Worm (Caenorhabditis elegans) whole organism, L3 larva: ENCODE measurements around the gene trx-2.
A peak's percentile ranks its signal among the peaks of the same experiment; 100 is the strongest.

Experiments
- R02D3.7 ChIP-seq: fragments of 150-350 bp; optimal IDR thresholded peaks from 2 replicates; lab custom pipeline; 2014; ENCODE audit warnings: missing biosample characterization, missing genetic modification characterization
- ZK546.5 ChIP-seq: sonication (generic microtip); optimal IDR thresholded peaks from 2 replicates; lab custom pipeline; 2017; ENCODE audit warnings: missing biosample characterization, missing genetic modification characterization
- aly-2 ChIP-seq: fragments of 150-350 bp; optimal IDR thresholded peaks from 2 replicates; lab custom pipeline; 2014; ENCODE audit warnings: missing biosample characterization, missing genetic modification characterization
- ama-1 ChIP-seq: fragments of 150-350 bp; optimal IDR thresholded peaks from 2 replicates; lab custom pipeline; 2018
- ceh-16 ChIP-seq: sonication (generic microtip); optimal IDR thresholded peaks from 2 replicates; lab custom pipeline; 2017; ENCODE audit warnings: missing biosample characterization, missing genetic modification characterization
- ceh-28 ChIP-seq: fragments of 150-350 bp; optimal IDR thresholded peaks from 2 replicates; lab custom pipeline; 2014; ENCODE audit warnings: missing biosample characterization, missing genetic modification reagents, missing genetic modification characterization
- ceh-82 ChIP-seq: fragments of 150-350 bp; optimal IDR thresholded peaks from 2 replicates; lab custom pipeline; 2014; ENCODE audit warnings: missing biosample characterization, missing genetic modification characterization
- ceh-9 ChIP-seq: sonication (generic microtip); optimal IDR thresholded peaks from 2 replicates; lab custom pipeline; 2018; ENCODE audit warnings: missing biosample characterization, missing genetic modification characterization
- daf-12 ChIP-seq: fragments of 150-350 bp; optimal IDR thresholded peaks from 2 replicates; lab custom pipeline; 2014; ENCODE audit warnings: missing biosample characterization, missing genetic modification reagents, missing genetic modification characterization
- egl-27 ChIP-seq: sonication (generic microtip); optimal IDR thresholded peaks from 4 replicates; lab custom pipeline; 2017; ENCODE audit warnings: missing biosample characterization, missing genetic modification reagents, missing genetic modification characterization
- egl-5 ChIP-seq: fragments of 150-350 bp; optimal IDR thresholded peaks from 2 replicates; lab custom pipeline; 2017; ENCODE audit warnings: missing biosample characterization, missing genetic modification reagents, missing genetic modification characterization, inconsistent platforms
- elt-1 ChIP-seq: fragments of 150-350 bp; optimal IDR thresholded peaks from 2 replicates; lab custom pipeline; 2014; ENCODE audit warnings: missing biosample characterization, missing genetic modification characterization
- elt-3 ChIP-seq, 3 experiments: fragments of 150-350 bp in 1 of 3; sonication (generic microtip) in 2 of 3; optimal IDR thresholded peaks; 2 replicates in 2 of 3; 4 replicates in 1 of 3; lab custom pipeline; 2014 to 2017; ENCODE audit warnings: missing biosample characterization in 3 of 3, missing genetic modification characterization in 3 of 3
- eor-1 ChIP-seq, 2 experiments: fragments of 150-350 bp; optimal IDR thresholded peaks; 2 replicates each; lab custom pipeline; 2014 to 2018; ENCODE audit warnings: missing biosample characterization in 2 of 2, missing genetic modification characterization in 2 of 2
- fkh-10 ChIP-seq: sonication (generic microtip); optimal IDR thresholded peaks from 2 replicates; lab custom pipeline; 2017; ENCODE audit warnings: missing biosample characterization, missing genetic modification reagents, missing genetic modification characterization
- fkh-2 ChIP-seq: fragments of 150-350 bp; optimal IDR thresholded peaks from 2 replicates; lab custom pipeline; 2014; ENCODE audit warnings: missing biosample characterization, missing genetic modification reagents, missing genetic modification characterization
- fos-1 ChIP-seq: fragments of 150-350 bp; optimal IDR thresholded peaks from 2 replicates; lab custom pipeline; 2014; ENCODE audit warnings: missing biosample characterization, missing genetic modification characterization
- hmg-11 ChIP-seq: sonication (generic microtip); optimal IDR thresholded peaks from 2 replicates; lab custom pipeline; 2016; ENCODE audit warnings: missing genetic modification characterization, missing compliant biosample characterization
- jun-1 ChIP-seq: fragments of 150-350 bp; optimal IDR thresholded peaks from 2 replicates; lab custom pipeline; 2014; ENCODE audit warnings: missing biosample characterization, missing genetic modification reagents, missing genetic modification characterization
- lin-15B ChIP-seq: fragments of 150-350 bp; optimal IDR thresholded peaks from 2 replicates; lab custom pipeline; 2014; ENCODE audit warnings: missing biosample characterization, missing genetic modification characterization
- lin-39 ChIP-seq: fragments of 150-350 bp; optimal IDR thresholded peaks from 2 replicates; lab custom pipeline; 2018; ENCODE audit warnings: missing biosample characterization, missing genetic modification reagents, missing genetic modification characterization
- lsy-12 ChIP-seq: sonication (generic microtip); optimal IDR thresholded peaks from 2 replicates; lab custom pipeline; 2016; ENCODE audit warnings: mild to moderate bottlenecking, missing genetic modification characterization, missing compliant biosample characterization
- mdl-1 ChIP-seq: fragments of 150-350 bp; optimal IDR thresholded peaks from 2 replicates; lab custom pipeline; 2014; ENCODE audit warnings: missing biosample characterization, missing genetic modification characterization
- mml-1 ChIP-seq: fragments of 150-350 bp; sonication (generic microtip); optimal IDR thresholded peaks from 3 replicates; lab custom pipeline; 2014; ENCODE audit warnings: missing biosample characterization, missing genetic modification characterization
- nfya-1 ChIP-seq: sonication (generic microtip); optimal IDR thresholded peaks from 2 replicates; lab custom pipeline; 2017; ENCODE audit warnings: missing genetic modification characterization, mild to moderate bottlenecking, missing compliant biosample characterization, antibody characterized with exemption, moderate library complexity; ENCODE audit not compliant: insufficient read depth
- nhr-11 ChIP-seq: fragments of 150-350 bp; optimal IDR thresholded peaks from 2 replicates; lab custom pipeline; 2014; ENCODE audit warnings: missing biosample characterization, missing genetic modification characterization
- nhr-12 ChIP-seq: fragments of 150-350 bp; optimal IDR thresholded peaks from 2 replicates; lab custom pipeline; 2014; ENCODE audit warnings: missing biosample characterization, missing genetic modification characterization
- nhr-23 ChIP-seq: fragments of 150-350 bp; optimal IDR thresholded peaks from 2 replicates; lab custom pipeline; 2014; ENCODE audit warnings: missing biosample characterization, missing genetic modification reagents, missing genetic modification characterization
- nhr-237 ChIP-seq: fragments of 150-350 bp; optimal IDR thresholded peaks from 2 replicates; lab custom pipeline; 2014; ENCODE audit warnings: missing biosample characterization, missing genetic modification characterization
- nhr-25 ChIP-seq: sonication (generic microtip); optimal IDR thresholded peaks from 2 replicates; lab custom pipeline; 2017; ENCODE audit warnings: missing biosample characterization, missing genetic modification characterization
- nhr-28 ChIP-seq: fragments of 150-350 bp; optimal IDR thresholded peaks from 2 replicates; lab custom pipeline; 2014; ENCODE audit warnings: missing biosample characterization, missing genetic modification characterization
- nhr-43 ChIP-seq: sonication (generic microtip); optimal IDR thresholded peaks from 2 replicates; lab custom pipeline; 2016; ENCODE audit warnings: mild to moderate bottlenecking, missing genetic modification characterization, missing compliant biosample characterization; ENCODE audit not compliant: poor library complexity, severe bottlenecking
- nhr-67 ChIP-seq: fragments of 150-350 bp; optimal IDR thresholded peaks from 2 replicates; lab custom pipeline; 2014; ENCODE audit warnings: missing biosample characterization, missing genetic modification characterization
- nhr-76 ChIP-seq: fragments of 150-350 bp; sonication (generic microtip); optimal IDR thresholded peaks from 5 replicates; lab custom pipeline; 2014; ENCODE audit warnings: missing biosample characterization, missing genetic modification characterization
- nhr-77 ChIP-seq: fragments of 150-350 bp; optimal IDR thresholded peaks from 2 replicates; lab custom pipeline; 2014; ENCODE audit warnings: missing biosample characterization, missing genetic modification characterization
- pha-4 ChIP-seq: fragments of 150-350 bp; optimal IDR thresholded peaks from 2 replicates; lab custom pipeline; 2014; ENCODE audit warnings: missing biosample characterization, missing genetic modification reagents, missing genetic modification characterization
- pqm-1 ChIP-seq: fragments of 150-350 bp; optimal IDR thresholded peaks from 2 replicates; lab custom pipeline; 2017; ENCODE audit warnings: missing biosample characterization, missing genetic modification characterization, inconsistent platforms
- sea-2 ChIP-seq: fragments of 150-350 bp; sonication (generic microtip); optimal IDR thresholded peaks from 4 replicates; lab custom pipeline; 2014; ENCODE audit warnings: missing biosample characterization, missing genetic modification reagents, missing genetic modification characterization
- skn-1 ChIP-seq: fragments of 150-350 bp; optimal IDR thresholded peaks from 2 replicates; lab custom pipeline; 2014; ENCODE audit warnings: missing biosample characterization, missing genetic modification characterization
- snpc-4 ChIP-seq: fragments of 150-350 bp; optimal IDR thresholded peaks from 2 replicates; lab custom pipeline; 2014; ENCODE audit warnings: missing biosample characterization, missing genetic modification characterization
- tbx-2 ChIP-seq: sonication (generic microtip); optimal IDR thresholded peaks from 2 replicates; lab custom pipeline; 2016; ENCODE audit warnings: mild to moderate bottlenecking, missing genetic modification characterization, missing compliant biosample characterization
- unc-39 ChIP-seq: sonication (generic microtip); optimal IDR thresholded peaks from 4 replicates; lab custom pipeline; 2017; ENCODE audit warnings: missing biosample characterization, missing genetic modification characterization
- unc-62 ChIP-seq: fragments of 150-350 bp; sonication (generic microtip); optimal IDR thresholded peaks from 4 replicates; lab custom pipeline; 2014; ENCODE audit warnings: missing biosample characterization, missing genetic modification reagents, missing genetic modification characterization
- zag-1 ChIP-seq: fragments of 150-350 bp; optimal IDR thresholded peaks from 2 replicates; lab custom pipeline; 2014; ENCODE audit warnings: missing biosample characterization, missing genetic modification characterization
- ztf-11 ChIP-seq: fragments of 150-350 bp; optimal IDR thresholded peaks from 2 replicates; lab custom pipeline; 2014; ENCODE audit warnings: missing biosample characterization, missing genetic modification characterization
- ztf-4 ChIP-seq: fragments of 150-350 bp; optimal IDR thresholded peaks from 2 replicates; lab custom pipeline; 2014; ENCODE audit warnings: missing biosample characterization, missing genetic modification characterization

The trx-2 gene

DNA sequence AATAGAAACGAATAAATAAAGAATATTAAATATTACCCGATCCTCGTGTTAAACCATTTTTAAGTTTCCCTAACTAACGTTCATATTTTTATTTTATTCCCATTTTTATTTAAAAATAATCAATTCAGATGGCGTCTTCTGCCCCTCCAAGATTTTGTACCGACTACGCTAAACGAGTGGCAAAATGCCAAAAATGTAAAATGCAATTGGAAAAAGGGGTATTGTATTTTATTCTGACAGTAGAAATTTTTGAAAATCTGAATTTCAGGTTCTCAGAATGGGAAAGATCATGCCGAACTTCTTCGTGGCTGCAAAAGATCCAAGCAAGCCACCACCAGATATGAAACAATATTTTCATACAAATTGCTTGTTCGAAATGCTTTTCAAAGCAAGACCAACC is 28.4 kb downstream of the trx-2 start, which contains the start of gene K07C5.3:
TSS of gene K07C5.3 (plus strand) at position 129 of the 400 bp plus-strand sequence.
- TF ChIP-seq nhr-77 (tag; lab: Kevin White, UChicago) (no peak), ama-1 (no peak), lin-15B (tag; lab: Kevin White, UChicago) (no peak), egl-5 (tag; lab: Kevin White, UChicago) (no peak), nhr-25 (no peak), skn-1 (no peak), unc-39 (tag; lab: Kevin White, UChicago) (no peak), lin-39 (tag; lab: Kevin White, UChicago) (no peak), elt-1 (no peak), daf-12 (tag; lab: Kevin White, UChicago) (no peak), zag-1 (tag; lab: Kevin White, UChicago) (no peak), fkh-10 (GFP tag; lab: Kevin White, UChicago) (no peak), nhr-28 (tag; lab: Kevin White, UChicago) (no peak), pqm-1 (tag; lab: Kevin White, UChicago) (no peak), nhr-23 (tag; lab: Kevin White, UChicago) (no peak), nhr-76 (tag; lab: Kevin White, UChicago) (no peak), nhr-11 (tag; lab: Kevin White, UChicago) (no peak), mml-1 (tag; lab: Kevin White, UChicago) (no peak), sea-2 (GFP tag; lab: Kevin White, UChicago) (no peak)

DNA sequence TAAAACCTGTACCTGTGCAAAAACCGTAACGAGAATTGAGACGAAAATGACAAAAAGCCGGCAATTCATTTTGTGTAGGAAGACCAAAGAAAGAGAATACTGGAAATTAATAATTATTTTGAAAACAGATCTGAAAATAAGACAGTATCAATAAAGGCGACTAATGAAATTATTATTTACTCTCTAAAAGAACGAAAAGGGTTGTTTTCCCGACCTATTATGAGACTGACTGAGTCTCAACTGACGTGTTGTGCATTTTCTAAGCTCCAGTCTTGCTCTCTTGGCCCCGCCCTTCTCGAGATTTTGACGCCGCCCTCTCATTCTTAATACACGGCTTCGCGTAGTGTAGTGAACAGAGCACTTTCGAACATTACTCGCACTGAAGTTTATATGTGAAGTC is 35.6 kb downstream of the trx-2 start, which contains the start of gene K07C5.9:
TSS of gene K07C5.9 (minus strand) at position 101 of the 400 bp plus-strand sequence.
- no peak for TF ChIP-seq ama-1
- TF ChIP-seq nhr-12 (tag; lab: Kevin White, UChicago), result no peak
- no peak for TF ChIP-seq nhr-76 (tag; lab: Kevin White, UChicago)
- TF ChIP-seq, all 47 proteins: peak for 0

DNA sequence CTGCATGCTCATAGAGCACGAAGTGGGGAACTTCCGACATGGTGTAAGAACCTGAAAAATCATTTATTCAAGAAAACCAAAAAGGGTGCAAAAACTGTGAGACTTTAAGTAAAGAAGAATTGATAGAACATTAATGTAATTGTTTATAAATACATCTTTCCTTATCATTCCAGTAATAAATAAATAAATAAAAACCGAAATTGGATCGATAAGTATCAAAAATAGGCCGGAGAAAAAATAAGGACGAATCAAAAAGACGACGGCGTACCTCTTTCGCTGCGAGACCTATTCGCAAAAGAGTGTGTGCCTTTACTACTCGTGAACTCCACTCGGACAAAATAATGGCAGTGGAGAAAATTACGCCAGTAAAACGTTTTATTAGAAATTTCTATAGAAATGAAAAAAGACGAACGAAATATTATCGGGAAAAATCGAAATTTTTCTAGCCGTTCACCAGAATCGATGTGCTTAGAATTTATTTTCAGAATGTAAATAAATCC is 38.5 kb downstream of the trx-2 start, which contains the start of gene nol-56:
TSS of gene nol-56 (minus strand) at position 51 of the 500 bp plus-strand sequence.
- TF ChIP-seq nhr-23 (tag; lab: Kevin White, UChicago) (peak; percentile 93), fkh-10 (GFP tag; lab: Kevin White, UChicago) (peak; percentile 43), tbx-2 (tag; lab: Kevin White, UChicago) (no peak), pqm-1 (tag; lab: Kevin White, UChicago) (peak; percentile 34), eor-1 (tag; optimal IDR thresholded peaks at IDR 0.05; lab: Kevin White, UChicago) (no peak), unc-39 (tag; lab: Kevin White, UChicago) (no peak), R02D3.7 (peak; percentile 4), fos-1 (tag; lab: Kevin White, UChicago) (no peak), lin-39 (tag; lab: Kevin White, UChicago) (peak; percentile 86), nhr-25 (peak; percentile 70), lsy-12 (tag; lab: Kevin White, UChicago) (peak; percentile 66), nfya-1 (tag; lab: Kevin White, UChicago) (peak; percentile 90), ceh-82 (tag; lab: Kevin White, UChicago) (no peak), egl-5 (tag; lab: Kevin White, UChicago) (peak; percentile 81), nhr-43 (tag; lab: Kevin White, UChicago) (peak; percentile 77), lin-15B (tag; lab: Kevin White, UChicago) (peak; percentile 93), nhr-28 (tag; lab: Kevin White, UChicago) (no peak), ceh-9 (no peak), mml-1 (tag; lab: Kevin White, UChicago) (no peak), aly-2 (tag; lab: Kevin White, UChicago) (no peak), ztf-11 (tag; lab: Kevin White, UChicago) (no peak), mdl-1 (tag; lab: Kevin White, UChicago) (no peak), ceh-28 (tag; lab: Kevin White, UChicago) (peak; percentile 61), nhr-11 (tag; lab: Kevin White, UChicago) (no peak), ztf-4 (tag; lab: Kevin White, UChicago) (peak; percentile 5), unc-62 (GFP tag; lab: Kevin White, UChicago) (no peak), nhr-67 (tag; lab: Kevin White, UChicago) (no peak), jun-1 (tag; lab: Kevin White, UChicago) (peak; percentile 16), skn-1 (peak; percentile 14), nhr-12 (tag; lab: Kevin White, UChicago) (no peak), zag-1 (tag; lab: Kevin White, UChicago) (no peak), daf-12 (tag; lab: Kevin White, UChicago) (no peak), ama-1 (peak; percentile 37), sea-2 (GFP tag; lab: Kevin White, UChicago) (no peak), egl-27 (tag; lab: Kevin White, UChicago) (no peak), ZK546.5 (tag; lab: Kevin White, UChicago) (no peak), snpc-4 (tag; lab: Kevin White, UChicago) (peak; percentile 80), ceh-16 (tag; lab: Kevin White, UChicago) (no peak), fkh-2 (no peak), hmg-11 (tag; lab: Kevin White, UChicago) (peak; percentile 80), elt-3 (tag; optimal IDR thresholded peaks at IDR 0.05; lab: Kevin White, UChicago) (no peak), elt-1 (no peak), nhr-77 (tag; lab: Kevin White, UChicago) (no peak), pha-4 (tag; lab: Kevin White, UChicago) (peak; percentile 93), nhr-76 (tag; lab: Kevin White, UChicago) (no peak), nhr-237 (tag; lab: Kevin White, UChicago) (no peak)
